Worm (Caenorhabditis elegans) whole organism, L3 larva: ENCODE measurements around the gene pmp-1.
A peak's percentile ranks its signal among the peaks of the same experiment; 100 is the strongest.

Experiments used
- ama-1 ChIP-seq: fragments of 150-350 bp; optimal IDR thresholded peaks from 2 replicates; lab custom pipeline; 2018
- ceh-82 ChIP-seq: fragments of 150-350 bp; optimal IDR thresholded peaks from 2 replicates; lab custom pipeline; 2014; ENCODE audit warnings: missing biosample characterization, missing genetic modification characterization
- egl-27 ChIP-seq: sonication (generic microtip); optimal IDR thresholded peaks from 4 replicates; lab custom pipeline; 2017; ENCODE audit warnings: missing biosample characterization, missing genetic modification reagents, missing genetic modification characterization
- elt-1 ChIP-seq: fragments of 150-350 bp; optimal IDR thresholded peaks from 2 replicates; lab custom pipeline; 2014; ENCODE audit warnings: missing biosample characterization, missing genetic modification characterization
- lin-39 ChIP-seq: fragments of 150-350 bp; optimal IDR thresholded peaks from 2 replicates; lab custom pipeline; 2018; ENCODE audit warnings: missing biosample characterization, missing genetic modification reagents, missing genetic modification characterization
- pha-4 ChIP-seq: fragments of 150-350 bp; optimal IDR thresholded peaks from 2 replicates; lab custom pipeline; 2014; ENCODE audit warnings: missing biosample characterization, missing genetic modification reagents, missing genetic modification characterization

- TF ChIP-seq ceh-82 (tag; lab: Kevin White, UChicago): no peak
- peak; percentile 66 for TF ChIP-seq pha-4 (tag; lab: Kevin White, UChicago)
- no peak for TF ChIP-seq elt-1 (tag; lab: Kevin White, UChicago)
- TF ChIP-seq egl-27 (tag; lab: Kevin White, UChicago): no peak
- TF ChIP-seq lin-39 (tag; lab: Kevin White, UChicago): peak; percentile 17
- no peak for TF ChIP-seq ama-1 (lab: Kevin White, UChicago)
Measured at ce11 chrII:6858835-6859234, 24.7 kb downstream of the pmp-1 start.
